Fruit fly (Drosophila melanogaster) whole organism, embryonic: ENCODE results near the gene CG12643.

Source experiments
- Blimp-1 ChIP-seq: fragments of 200-800 bp; sonication (Bioruptor generic); optimal IDR thresholded peaks from 3 replicates; lab custom pipeline; 2018; ENCODE audit warnings: missing biosample characterization, missing genetic modification characterization, mild to moderate bottlenecking, moderate library complexity, missing genetic modification reagents
- CG10267 ChIP-seq: fragments of 200-800 bp; sonication (Bioruptor generic); optimal IDR thresholded peaks from 2 replicates; lab custom pipeline; 2018; ENCODE audit warnings: missing biosample characterization, mild to moderate bottlenecking, missing genetic modification characterization, moderate library complexity
- CG10274 ChIP-seq: fragments of 200-800 bp; sonication (Bioruptor generic); optimal IDR thresholded peaks from 3 replicates; lab custom pipeline; 2017; ENCODE audit warnings: missing biosample characterization, mild to moderate bottlenecking, missing genetic modification characterization
- CG11696 ChIP-seq: fragments of 200-800 bp; sonication (Bioruptor generic); IDR thresholded peaks from 2 replicates; pipeline ENCODE4 v1.3.6; 2022; ENCODE audit warnings: missing biosample characterization, missing genetic modification characterization
- CG12071 ChIP-seq: fragments of 200-800 bp; sonication (Bioruptor generic); optimal IDR thresholded peaks from 3 replicates; lab custom pipeline; 2018; ENCODE audit warnings: missing biosample characterization, mild to moderate bottlenecking, missing genetic modification characterization
- CG12391 ChIP-seq: fragments of 200-800 bp; sonication (Bioruptor generic); optimal IDR thresholded peaks from 3 replicates; lab custom pipeline; 2018; ENCODE audit warnings: missing biosample characterization, mild to moderate bottlenecking, missing genetic modification characterization, moderate library complexity
- CG12769 ChIP-seq: fragments of 200-800 bp; sonication (Bioruptor generic); optimal IDR thresholded peaks from 2 replicates; lab custom pipeline; 2019; ENCODE audit warnings: missing biosample characterization, mild to moderate bottlenecking, missing genetic modification characterization, moderate library complexity
- CG14860 ChIP-seq: fragments of 200-800 bp; sonication (Bioruptor generic); IDR thresholded peaks from 3 replicates; pipeline ENCODE4 v1.3.6; 2022; ENCODE audit warnings: missing biosample characterization, missing genetic modification characterization; ENCODE audit not compliant: partially characterized antibody
- CG1647 ChIP-seq: fragments of 200-800 bp; sonication (Bioruptor generic); optimal IDR thresholded peaks from 3 replicates; lab custom pipeline; 2016; ENCODE audit warnings: missing biosample characterization, missing genetic modification characterization
- CG16813 ChIP-seq: fragments of 200-800 bp; sonication (Bioruptor generic); IDR thresholded peaks from 3 replicates; pipeline ENCODE4 v1.3.6; 2022; ENCODE audit warnings: missing biosample characterization, missing genetic modification characterization; ENCODE audit not compliant: partially characterized antibody
- CG17612 ChIP-seq: fragments of 200-800 bp; sonication (Bioruptor generic); IDR thresholded peaks from 2 replicates; pipeline ENCODE4 v1.3.6; 2022; ENCODE audit warnings: missing biosample characterization, missing genetic modification characterization
- CG18262 ChIP-seq: fragments of 200-800 bp; optimal IDR thresholded peaks from 3 replicates; lab custom pipeline; 2019; ENCODE audit warnings: missing biosample characterization, mild to moderate bottlenecking, missing genetic modification characterization, moderate library complexity
- CG33213 ChIP-seq: fragments of 200-800 bp; sonication (Bioruptor generic); optimal IDR thresholded peaks from 3 replicates; lab custom pipeline; 2016; ENCODE audit warnings: missing biosample characterization, missing genetic modification characterization
- CG3995 ChIP-seq: fragments of 200-800 bp; sonication (Bioruptor generic); optimal IDR thresholded peaks from 3 replicates; lab custom pipeline; 2016; ENCODE audit warnings: missing biosample characterization, missing genetic modification characterization
- CG4282 ChIP-seq: fragments of 200-800 bp; sonication (Bioruptor generic); optimal IDR thresholded peaks from 2 replicates; lab custom pipeline; 2016; ENCODE audit warnings: missing biosample characterization, missing genetic modification characterization
- CG8290 ChIP-seq, 3 experiments: fragments of 200-800 bp; sonication (Bioruptor generic); optimal IDR thresholded peaks; 2 replicates each; lab custom pipeline; 2016 to 2019; ENCODE audit warnings: missing biosample characterization in 3 of 3, missing genetic modification characterization in 3 of 3, mild to moderate bottlenecking in 2 of 3, moderate library complexity in 1 of 3
- CkIIα-i1 ChIP-seq: fragments of 200-800 bp; sonication (Bioruptor generic); IDR thresholded peaks from 2 replicates; pipeline ENCODE4 v1.3.6; 2022; ENCODE audit warnings: missing biosample characterization, missing genetic modification characterization
- CrebB ChIP-seq: fragments of 200-800 bp; sonication (Bioruptor generic); optimal IDR thresholded peaks from 3 replicates; lab custom pipeline; 2018; ENCODE audit warnings: missing biosample characterization, mild to moderate bottlenecking, missing genetic modification characterization
- Deaf1 ChIP-seq: fragments of 200-800 bp; optimal IDR thresholded peaks from 3 replicates; lab custom pipeline; 2019; ENCODE audit warnings: missing biosample characterization, mild to moderate bottlenecking, missing genetic modification characterization, moderate library complexity
- Dll ChIP-seq: fragments of 200-800 bp; sonication (Bioruptor generic); IDR thresholded peaks from 4 replicates; pipeline ENCODE4 v1.3.6; 2022; ENCODE audit warnings: missing biosample characterization, missing genetic modification characterization; ENCODE audit not compliant: partially characterized antibody
- Eip74EF ChIP-seq, 2 experiments: fragments of 200-800 bp in 1 of 2; fragments of >200 bp in 1 of 2; sonication (Bioruptor generic) in 1 of 2; optimal IDR thresholded peaks; 2 replicates each; lab custom pipeline; 2017 to 2019; ENCODE audit warnings: missing biosample characterization in 2 of 2, missing genetic modification characterization in 2 of 2, mild to moderate bottlenecking in 1 of 2, moderate library complexity in 1 of 2
- HLH3B ChIP-seq: fragments of 200-800 bp; sonication (Bioruptor generic); IDR thresholded peaks from 2 replicates; pipeline ENCODE4 v1.3.6; 2022; ENCODE audit warnings: missing biosample characterization, missing genetic modification characterization
- HLH54F ChIP-seq: fragments of 200-800 bp; sonication (Bioruptor generic); optimal IDR thresholded peaks from 3 replicates; lab custom pipeline; 2016; ENCODE audit warnings: missing biosample characterization, missing genetic modification characterization
- Hr3 ChIP-seq: fragments of 200-800 bp; sonication (Bioruptor generic); optimal IDR thresholded peaks from 3 replicates; lab custom pipeline; 2016; ENCODE audit warnings: missing biosample characterization, missing genetic modification characterization
- MBD-R2 ChIP-seq: fragments of 200-800 bp; sonication (Bioruptor generic); IDR thresholded peaks from 2 replicates; pipeline ENCODE4 v1.3.6; 2022; ENCODE audit warnings: missing biosample characterization, missing genetic modification characterization
- Mrtf ChIP-seq: fragments of 200-800 bp; sonication (Bioruptor generic); IDR thresholded peaks from 3 replicates; pipeline ENCODE4 v1.3.6; 2022; ENCODE audit warnings: missing biosample characterization, missing genetic modification characterization
- NK7.1 ChIP-seq: fragments of 200-800 bp; sonication (Bioruptor generic); optimal IDR thresholded peaks from 3 replicates; lab custom pipeline; 2016; ENCODE audit warnings: missing biosample characterization, missing genetic modification characterization
- Neu2 ChIP-seq: fragments of 200-800 bp; sonication (Bioruptor generic); optimal IDR thresholded peaks from 3 replicates; lab custom pipeline; 2016; ENCODE audit warnings: missing biosample characterization, missing genetic modification characterization, borderline replicate concordance
- Opbp ChIP-seq: fragments of 200-800 bp; sonication (Bioruptor generic); IDR thresholded peaks from 3 replicates; pipeline ENCODE4 v1.3.6; 2022; ENCODE audit warnings: missing biosample characterization, missing genetic modification characterization; ENCODE audit not compliant: partially characterized antibody
- Sox100B ChIP-seq: fragments of 200-800 bp; sonication (Bioruptor generic); optimal IDR thresholded peaks from 3 replicates; lab custom pipeline; 2018; ENCODE audit warnings: missing biosample characterization, mild to moderate bottlenecking, missing genetic modification characterization
- Sry-β ChIP-seq: fragments of 200-800 bp; sonication (Bioruptor generic); optimal IDR thresholded peaks from 2 replicates; lab custom pipeline; 2018; ENCODE audit warnings: missing biosample characterization, mild to moderate bottlenecking, missing genetic modification characterization, moderate library complexity
- Usf ChIP-seq: fragments of 200-800 bp; sonication (Bioruptor generic); optimal IDR thresholded peaks from 2 replicates; lab custom pipeline; 2017; ENCODE audit warnings: missing genotype, missing biosample characterization, missing genetic modification characterization
- ato ChIP-seq: fragments of 200-800 bp; sonication (Bioruptor generic); IDR thresholded peaks from 2 replicates; pipeline ENCODE4 v1.3.6; 2022; ENCODE audit warnings: missing biosample characterization, missing genetic modification characterization; ENCODE audit not compliant: partially characterized antibody
- bigmax ChIP-seq: fragments of 200-800 bp; sonication (Bioruptor generic); optimal IDR thresholded peaks from 2 replicates; lab custom pipeline; 2018; ENCODE audit warnings: missing biosample characterization, mild to moderate bottlenecking, missing genetic modification characterization
- dati ChIP-seq: fragments of 200-800 bp; sonication (Bioruptor generic); IDR thresholded peaks from 2 replicates; pipeline ENCODE4 v1.3.6; 2022; ENCODE audit warnings: missing biosample characterization, missing genetic modification characterization
- dysf ChIP-seq: fragments of 200-800 bp; sonication (Bioruptor generic); IDR thresholded peaks from 3 replicates; pipeline ENCODE4 v1.3.6; 2022; ENCODE audit warnings: missing biosample characterization, missing genetic modification characterization
- fd102C ChIP-seq: fragments of 200-800 bp; sonication (Bioruptor generic); optimal IDR thresholded peaks from 2 replicates; lab custom pipeline; 2018; ENCODE audit warnings: missing biosample characterization, mild to moderate bottlenecking, missing genetic modification characterization, moderate library complexity
- ind ChIP-seq: fragments of 200-800 bp; sonication (Bioruptor generic); optimal IDR thresholded peaks from 3 replicates; lab custom pipeline; 2016; ENCODE audit warnings: missing biosample characterization, missing genetic modification characterization
- knrl ChIP-seq: fragments of 200-800 bp; sonication (Bioruptor generic); IDR thresholded peaks from 3 replicates; pipeline ENCODE4 v1.3.6; 2022; ENCODE audit warnings: missing biosample characterization, missing genetic modification characterization; ENCODE audit not compliant: partially characterized antibody
- lmd ChIP-seq: fragments of 200-800 bp; sonication (Bioruptor generic); IDR thresholded peaks from 2 replicates; pipeline ENCODE4 v1.3.6; 2022; ENCODE audit warnings: missing biosample characterization, missing genetic modification characterization
- nerfin-1 ChIP-seq: fragments of 200-800 bp; sonication (Bioruptor generic); optimal IDR thresholded peaks from 3 replicates; lab custom pipeline; 2019; ENCODE audit warnings: missing biosample characterization, mild to moderate bottlenecking, missing genetic modification characterization, moderate library complexity
- p53 ChIP-seq: fragments of 200-800 bp; sonication (Bioruptor generic); optimal IDR thresholded peaks from 2 replicates; lab custom pipeline; 2016; ENCODE audit warnings: missing biosample characterization, missing genetic modification characterization
- repo ChIP-seq: fragments of 200-800 bp; sonication (Bioruptor generic); optimal IDR thresholded peaks from 2 replicates; lab custom pipeline; 2016; ENCODE audit warnings: missing biosample characterization, missing genetic modification characterization
- stc ChIP-seq: fragments of 200-800 bp; sonication (Bioruptor generic); IDR thresholded peaks from 2 replicates; pipeline ENCODE4 v1.3.6; 2022; ENCODE audit warnings: missing biosample characterization, missing genetic modification characterization
- stwl ChIP-seq: fragments of 200-800 bp; sonication (Bioruptor generic); optimal IDR thresholded peaks from 3 replicates; lab custom pipeline; 2018; ENCODE audit warnings: missing biosample characterization, mild to moderate bottlenecking, missing genetic modification characterization, moderate library complexity
- tap ChIP-seq: fragments of 200-800 bp; optimal IDR thresholded peaks from 3 replicates; lab custom pipeline; 2019; ENCODE audit warnings: missing biosample characterization, mild to moderate bottlenecking, missing genetic modification characterization, moderate library complexity
- unc-4 ChIP-seq: fragments of 200-800 bp; sonication (Bioruptor generic); IDR thresholded peaks from 2 replicates; pipeline ENCODE4 v1.3.6; 2022; ENCODE audit warnings: missing biosample characterization, missing genetic modification characterization; ENCODE audit not compliant: partially characterized antibody
- unpg ChIP-seq: fragments of 200-800 bp; sonication (Bioruptor generic); optimal IDR thresholded peaks from 3 replicates; lab custom pipeline; 2018; ENCODE audit warnings: missing biosample characterization, mild to moderate bottlenecking, missing genetic modification characterization, moderate library complexity

Gene CG12643

dm6 chrX:10308996-10309395, 43.9 kb upstream of the CG12643 start (continued):
- TF ChIP-seq CG12071 (GFP tag; lab: Kevin White, UChicago) (no peak), Dll (no peak), CG10274 (GFP tag; lab: Kevin White, UChicago) (no peak), CG12769 (tag; lab: Kevin White, UChicago) (no peak), dysf (GFP tag; lab: Robert Waterston, UW) (no peak)

dm6 chrX:10307955-10308354, 42.9 kb upstream of the CG12643 start:
- TF ChIP-seq CG16813 (GFP tag; lab: Robert Waterston, UW) (0 out of 3 replicates have a peak, but pooled peaks have one; percentile 13), stc (GFP tag; lab: Robert Waterston, UW) (no peak), HLH3B (no peak), stwl (peak; percentile 41), ind (GFP tag; lab: Kevin White, UChicago) (no peak), unc-4 (GFP tag; lab: Robert Waterston, UW) (no peak), CG8290 (GFP tag; optimal IDR thresholded peaks at IDR 0.05; lab: Kevin White, UChicago) (peak; percentile 33), CG8290 (tag; optimal IDR thresholded peaks at IDR 0.05; lab: Kevin White, UChicago) (peak in 1 of 2 experiments; percentile 16), CkIIα-i1 (GFP tag; lab: Robert Waterston, UW) (no peak), Opbp (GFP tag; lab: Robert Waterston, UW) (0 out of 3 replicates have a peak, but pooled peaks have one; percentile 43), Sox100B (no peak), CG12391 (tag; lab: Kevin White, UChicago) (no peak), Deaf1 (tag; lab: Kevin White, UChicago) (no peak), knrl (GFP tag; lab: Robert Waterston, UW) (peak; percentile 17; the same call in 1 of the 3 replicates), Hr3 (no peak), fd102C (GFP tag; lab: Kevin White, UChicago) (no peak), Sry-β (GFP tag; lab: Kevin White, UChicago) (no peak), bigmax (no peak), tap (no peak), CrebB (tag; lab: Kevin White, UChicago) (no peak), unpg (GFP tag; lab: Kevin White, UChicago) (no peak), nerfin-1 (tag; lab: Kevin White, UChicago) (no peak), CG1647 (GFP tag; lab: Kevin White, UChicago) (no peak), CG33213 (GFP tag; lab: Kevin White, UChicago) (no peak), Mrtf (no peak), Usf (GFP tag; lab: Kevin White, UChicago) (no peak), HLH54F (GFP tag; lab: Kevin White, UChicago) (no peak), NK7.1 (GFP tag; lab: Kevin White, UChicago) (no peak), Neu2 (GFP tag; lab: Kevin White, UChicago) (no peak), p53 (GFP tag; lab: Kevin White, UChicago) (no peak), lmd (no peak), CG11696 (GFP tag; lab: Robert Waterston, UW) (no peak), ato (GFP tag; lab: Robert Waterston, UW) (no peak), CG14860 (GFP tag; lab: Robert Waterston, UW) (no peak), Blimp-1 (GFP tag; lab: Kevin White, UChicago) (no peak), CG4282 (GFP tag; lab: Kevin White, UChicago) (no peak), repo (GFP tag; lab: Kevin White, UChicago) (no peak), CG10267 (tag; lab: Kevin White, UChicago) (no peak), MBD-R2 (peak; percentile 19; the same call in 1 of the 2 replicates), CG3995 (GFP tag; lab: Kevin White, UChicago) (no peak), dati (GFP tag; lab: Robert Waterston, UW) (no peak), Eip74EF (GFP tag; optimal IDR thresholded peaks at IDR 0.05; lab: Kevin White, UChicago) (peak in 1 of 2 experiments; percentile 87), CG18262 (no peak), CG17612 (GFP tag; lab: Robert Waterston, UW) (no peak)
